Worm (Caenorhabditis elegans) whole organism, L1 larva: ENCODE measurements around the gene D1053.4.

Source experiments
- elt-3 ChIP-seq, 6 experiments: fragments of 150-350 bp in 1 of 6; sonication (generic microtip); optimal IDR thresholded peaks; 2 replicates each; lab custom pipeline; 2017 to 2018; ENCODE audit warnings: missing biosample characterization in 6 of 6, missing genetic modification characterization in 6 of 6, inconsistent platforms in 1 of 6
- fos-1 ChIP-seq: fragments of 150-350 bp; optimal IDR thresholded peaks from 2 replicates; lab custom pipeline; 2014; ENCODE audit warnings: missing biosample characterization, missing genetic modification characterization
- nhr-12 ChIP-seq: sonication (generic microtip); optimal IDR thresholded peaks from 2 replicates; lab custom pipeline; 2017; ENCODE audit warnings: missing biosample characterization, missing genetic modification characterization
- nhr-28 ChIP-seq: fragments of 150-350 bp; optimal IDR thresholded peaks from 2 replicates; lab custom pipeline; 2014; ENCODE audit warnings: missing biosample characterization, missing genetic modification characterization
- snpc-4 ChIP-seq: fragments of 150-350 bp; optimal IDR thresholded peaks from 2 replicates; lab custom pipeline; 2014; ENCODE audit warnings: missing biosample characterization, missing genetic modification characterization
- unc-62 ChIP-seq: fragments of 150-350 bp; optimal IDR thresholded peaks from 2 replicates; lab custom pipeline; 2014; ENCODE audit warnings: missing biosample characterization, missing genetic modification reagents, missing genetic modification characterization

DNA sequence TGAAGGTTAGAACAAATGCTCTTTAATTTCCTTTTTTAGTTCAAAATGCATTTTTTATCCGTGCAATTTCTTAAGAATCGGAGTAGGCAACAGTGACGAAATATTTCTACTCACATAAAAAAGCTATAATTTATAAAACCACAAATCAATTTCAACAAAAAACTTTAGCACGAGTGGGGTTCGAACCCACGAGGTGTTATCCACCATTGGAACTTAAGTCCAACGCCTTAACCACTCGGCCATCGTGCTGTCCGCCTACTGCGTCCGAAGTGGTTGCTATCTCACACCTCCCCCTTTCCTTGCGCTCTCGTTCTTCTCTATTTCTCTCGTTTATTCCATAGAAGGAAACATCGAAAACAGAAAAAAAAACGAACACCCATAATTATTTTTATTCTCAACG is 34.1 kb upstream of the D1053.4 start:
- TF ChIP-seq unc-62 (GFP tag; lab: Kevin White, UChicago) (no peak), nhr-12 (tag; lab: Kevin White, UChicago) (no peak), elt-3 (tag; optimal IDR thresholded peaks at IDR 0.05; lab: Kevin White, UChicago) (peak in 1 of 6 experiments; percentile 22), nhr-28 (tag; lab: Kevin White, UChicago) (no peak), fos-1 (tag; lab: Kevin White, UChicago) (no peak), snpc-4 (tag; lab: Kevin White, UChicago) (no peak)
